Worm (Caenorhabditis elegans): ENCODE measurements around the gene irg-3.
"Not testable (repeated sequence)": the region's sequence is repeated elsewhere in the genome, so short reads cannot be mapped to it uniquely, and the experiment has no call there.

ce11 chrV:2598830-2599229 is 6.4 kb downstream of the irg-3 start, which contains the start of gene F53E10.5:
- not testable (repeated sequence) for TF ChIP-seq pha-4 (tag; optimal IDR thresholded peaks at IDR 0.05); ztf-11 (tag; optimal IDR thresholded peaks at IDR 0.05); elt-2 (tag; optimal IDR thresholded peaks at IDR 0.05); ama-1 (optimal IDR thresholded peaks at IDR 0.05); nhr-77 (tag; optimal IDR thresholded peaks at IDR 0.05); aly-2 (tag; optimal IDR thresholded peaks at IDR 0.05); nhr-28 (tag; optimal IDR thresholded peaks at IDR 0.05); elt-1 (tag; optimal IDR thresholded peaks at IDR 0.05)

All from whole organism, L3 larva.